Fruit fly (Drosophila melanogaster) whole organism, wandering third instar larva: ENCODE measurements around the gene Xport-B.

Experiments
- Abd-B ChIP-seq: fragments of >200 bp; optimal IDR thresholded peaks from 2 replicates; lab custom pipeline; 2017; ENCODE audit warnings: missing biosample characterization, missing genetic modification characterization
- CG32264 ChIP-seq: fragments of 200-800 bp; sonication (Bioruptor generic); optimal IDR thresholded peaks from 2 replicates; lab custom pipeline; 2016; ENCODE audit warnings: missing biosample characterization, missing genetic modification characterization
- CrebA ChIP-seq: fragments of 200-800 bp; sonication (Bioruptor generic); optimal IDR thresholded peaks from 2 replicates; lab custom pipeline; 2016; ENCODE audit warnings: missing biosample characterization, mild to moderate bottlenecking, missing genetic modification characterization, borderline replicate concordance
- Dif ChIP-seq: fragments of 200-275, 200-300 bp; sonication (Bioruptor generic); optimal IDR thresholded peaks from 2 replicates; lab custom pipeline; 2018; ENCODE audit warnings: missing biosample characterization, missing genetic modification characterization; ENCODE audit not compliant: partially characterized antibody
- GATAd ChIP-seq: sonication (Bioruptor generic); optimal IDR thresholded peaks from 2 replicates; lab custom pipeline; 2016; ENCODE audit warnings: missing biosample characterization, missing genetic modification characterization
- HLH106 ChIP-seq: fragments of 200-800 bp; optimal IDR thresholded peaks from 3 replicates; lab custom pipeline; 2019; ENCODE audit warnings: missing biosample characterization, mild to moderate bottlenecking, missing genetic modification characterization, moderate library complexity
- Hnf4 ChIP-seq: fragments of 200-800 bp; sonication (Bioruptor generic); optimal IDR thresholded peaks from 2 replicates; lab custom pipeline; 2016; ENCODE audit warnings: missing biosample characterization, mild to moderate bottlenecking, missing genetic modification characterization
- Hr78 ChIP-seq: fragments of >200 bp; optimal IDR thresholded peaks from 2 replicates; lab custom pipeline; 2017; ENCODE audit warnings: missing biosample characterization, missing genetic modification characterization
- Jra ChIP-seq: sonication (Bioruptor generic); optimal IDR thresholded peaks from 2 replicates; lab custom pipeline; 2016; ENCODE audit warnings: missing biosample characterization, missing genetic modification characterization
- Mio ChIP-seq: sonication (Bioruptor generic); optimal IDR thresholded peaks from 2 replicates; lab custom pipeline; 2016; ENCODE audit warnings: missing biosample characterization, missing genetic modification characterization
- Myc ChIP-seq: fragments of >200 bp; optimal IDR thresholded peaks from 2 replicates; lab custom pipeline; 2017
- N ChIP-seq: fragments of >200 bp; optimal IDR thresholded peaks from 2 replicates; lab custom pipeline; 2018; ENCODE audit warnings: missing biosample characterization, missing external identifiers, missing genetic modification characterization
- Rel ChIP-seq, 2 experiments: fragments of 200-800 bp; sonication (Bioruptor generic) in 1 of 2; optimal IDR thresholded peaks; 2 replicates in 1 of 2; 3 replicates in 1 of 2; lab custom pipeline; 2016 to 2019; ENCODE audit warnings: mild to moderate bottlenecking in 2 of 2, missing biosample characterization in 2 of 2, missing genetic modification characterization in 2 of 2, moderate library complexity in 1 of 2
- Sp1 ChIP-seq: fragments of 200-800 bp; sonication (Bioruptor generic); optimal IDR thresholded peaks from 3 replicates; lab custom pipeline; 2019; ENCODE audit warnings: missing biosample characterization, mild to moderate bottlenecking, missing genetic modification characterization, moderate library complexity
- Vsx2 ChIP-seq: fragments of 200-300, 225-300 bp; sonication (Bioruptor generic); optimal IDR thresholded peaks from 2 replicates; lab custom pipeline; 2018; ENCODE audit warnings: missing biosample characterization, missing genetic modification characterization; ENCODE audit not compliant: partially characterized antibody
- br ChIP-seq: fragments of 200-800 bp; sonication (Bioruptor generic); optimal IDR thresholded peaks from 2 replicates; lab custom pipeline; 2016; ENCODE audit warnings: missing biosample characterization, missing genetic modification characterization
- brk ChIP-seq: fragments of 200-800 bp; sonication (Bioruptor generic); optimal IDR thresholded peaks from 2 replicates; lab custom pipeline; 2016; ENCODE audit warnings: missing biosample characterization, mild to moderate bottlenecking, missing genetic modification characterization
- dl ChIP-seq, 2 experiments: fragments of 175-275, 200-275 bp in 1 of 2; fragments of 200-275 bp in 1 of 2; sonication (Bioruptor generic); optimal IDR thresholded peaks; lab custom pipeline; 2018; ENCODE audit warnings: mild to moderate bottlenecking in 2 of 2, missing biosample characterization in 2 of 2, missing genetic modification characterization in 2 of 2, moderate library complexity in 2 of 2; ENCODE audit not compliant: partially characterized antibody in 2 of 2, insufficient read depth in 1 of 2
- dmrt93B ChIP-seq: fragments of 200-800 bp; sonication (Bioruptor generic); optimal IDR thresholded peaks from 2 replicates; lab custom pipeline; 2018; ENCODE audit warnings: missing biosample characterization, mild to moderate bottlenecking, missing genetic modification characterization
- dsf ChIP-seq: sonication (Bioruptor generic); optimal IDR thresholded peaks from 2 replicates; lab custom pipeline; 2016; ENCODE audit warnings: missing biosample characterization, missing genetic modification characterization, borderline replicate concordance
- ey ChIP-seq: fragments of 200-800 bp; sonication (Bioruptor generic); optimal IDR thresholded peaks from 2 replicates; lab custom pipeline; 2016; ENCODE audit warnings: missing biosample characterization, missing genetic modification characterization
- foxo ChIP-seq, 2 experiments: fragments of 200-800 bp; sonication (Bioruptor generic); optimal IDR thresholded peaks; 2 replicates in 1 of 2; 3 replicates in 1 of 2; lab custom pipeline; 2016 to 2017; ENCODE audit warnings: missing biosample characterization in 2 of 2, missing genetic modification characterization in 2 of 2
- fru ChIP-seq: fragments of 200-800 bp; sonication (Bioruptor generic); optimal IDR thresholded peaks from 3 replicates; lab custom pipeline; 2016; ENCODE audit warnings: missing biosample characterization, mild to moderate bottlenecking, missing genetic modification characterization
- jim ChIP-seq: fragments of 175-275, 200-325 bp; sonication (Bioruptor generic); optimal IDR thresholded peaks from 2 replicates; lab custom pipeline; 2016; ENCODE audit warnings: missing biosample characterization, mild to moderate bottlenecking, missing genetic modification characterization
- lola ChIP-seq: fragments of >200 bp; optimal IDR thresholded peaks from 2 replicates; lab custom pipeline; 2017; ENCODE audit warnings: missing biosample characterization, missing genetic modification characterization
- pan ChIP-seq: fragments of >200 bp; optimal IDR thresholded peaks from 2 replicates; lab custom pipeline; 2017
- psq ChIP-seq: fragments of 200-800 bp; sonication (Bioruptor generic); optimal IDR thresholded peaks from 3 replicates; lab custom pipeline; 2017; ENCODE audit warnings: missing biosample characterization, mild to moderate bottlenecking, missing genetic modification characterization, moderate library complexity
- rgr ChIP-seq: fragments of 200-800 bp; sonication (Bioruptor generic); optimal IDR thresholded peaks from 3 replicates; lab custom pipeline; 2016; ENCODE audit warnings: missing biosample characterization, mild to moderate bottlenecking, missing genetic modification characterization
- sage ChIP-seq: fragments of 200-800 bp; sonication (Bioruptor generic); optimal IDR thresholded peaks from 2 replicates; lab custom pipeline; 2016; ENCODE audit warnings: missing biosample characterization, mild to moderate bottlenecking, missing genetic modification characterization
- sv ChIP-seq: fragments of 200-800 bp; sonication (Bioruptor generic); optimal IDR thresholded peaks from 3 replicates; lab custom pipeline; 2016; ENCODE audit warnings: missing biosample characterization, missing genetic modification characterization
- usp ChIP-seq: fragments of >200 bp; optimal IDR thresholded peaks from 2 replicates; lab custom pipeline; 2017; ENCODE audit warnings: missing biosample characterization, missing genetic modification characterization

The Xport-B gene

DNA sequence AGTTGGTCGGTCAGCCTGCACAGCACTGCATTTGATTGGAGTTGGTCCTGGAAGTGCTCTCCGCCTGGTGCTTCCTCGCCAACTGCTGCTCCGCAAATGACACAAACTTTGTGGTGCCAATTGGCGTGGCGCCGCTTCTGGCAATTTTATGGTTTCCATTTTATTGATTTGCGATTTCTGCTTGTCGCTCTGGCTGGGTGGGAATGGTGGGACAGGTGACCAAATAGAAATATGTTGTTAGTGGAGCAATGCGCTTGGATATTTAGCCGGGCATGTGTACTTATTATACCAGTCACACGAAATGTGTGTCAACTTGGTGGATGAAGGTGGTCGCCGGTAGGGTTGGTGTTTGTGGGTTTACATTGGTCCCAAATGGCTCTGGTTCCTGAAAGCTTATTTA, at the start of gene Xport-B, which contains the start of gene Xport-A:
TSS of gene Xport-B (minus strand) at position 101 of the 400 bp plus-strand sequence.
TSS of gene Xport-A (minus strand) at position 101 of the 400 bp plus-strand sequence.
- TF ChIP-seq Dif (GFP tag; lab: Kevin White, UChicago) = no peak
- no peak for TF ChIP-seq dl (GFP tag; optimal IDR thresholded peaks at IDR 0.05; lab: Kevin White, UChicago; ENCODE audit: insufficient read depth in 1 of 2, partially characterized antibody in 2 of 2)
- no peak for TF ChIP-seq Myc (lab: Kevin White, UChicago)
- TF ChIP-seq br (GFP tag; lab: Kevin White, UChicago) = no peak
- no peak for TF ChIP-seq lola (GFP tag; lab: Kevin White, UChicago)
- no peak for TF ChIP-seq Hnf4 (GFP tag; lab: Kevin White, UChicago)
- TF ChIP-seq Jra = no peak
- TF ChIP-seq foxo (GFP tag; optimal IDR thresholded peaks at IDR 0.05; lab: Kevin White, UChicago) = no peak
- TF ChIP-seq HLH106 (tag; lab: Kevin White, UChicago) = no peak
- TF ChIP-seq brk (GFP tag; lab: Kevin White, UChicago) = no peak
- TF ChIP-seq Sp1 (GFP tag; lab: Kevin White, UChicago) = no peak

DNA sequence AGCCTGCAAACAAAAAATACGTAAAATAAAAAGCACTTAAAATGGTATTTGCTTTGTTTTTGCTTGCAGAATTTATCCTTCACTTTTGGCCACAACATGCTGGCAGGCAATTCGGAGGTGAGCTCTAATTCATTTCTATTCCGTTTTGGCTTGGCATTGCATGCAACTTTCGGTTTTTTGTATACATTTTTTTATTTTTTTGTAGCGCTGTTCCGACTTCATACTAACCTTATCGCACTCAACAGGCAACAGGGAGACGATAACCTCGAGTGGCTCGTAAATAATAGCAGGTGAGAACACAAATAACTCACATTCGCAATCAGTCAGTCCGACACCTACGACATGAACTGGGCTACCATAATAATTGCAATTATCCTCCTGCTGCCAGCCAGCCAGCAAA, 32.9 kb upstream of the Xport-B start, which contains the start of gene CG4783:
TSS of gene CG4783 (plus strand) at position 301 of the 400 bp plus-strand sequence.
- TF ChIP-seq pan = no peak
- TF ChIP-seq psq (GFP tag; lab: Kevin White, UChicago) = no peak
- TF ChIP-seq dsf = no peak
- TF ChIP-seq Abd-B (GFP tag; lab: Kevin White, UChicago) = no peak
- no peak for TF ChIP-seq Hr78 (GFP tag; lab: Kevin White, UChicago)
- TF ChIP-seq jim (GFP tag; lab: Kevin White, UChicago) = no peak
- no peak for TF ChIP-seq dl (GFP tag; optimal IDR thresholded peaks at IDR 0.05; lab: Kevin White, UChicago; ENCODE audit: insufficient read depth in 1 of 2, partially characterized antibody in 2 of 2)
- no peak for TF ChIP-seq CrebA

DNA sequence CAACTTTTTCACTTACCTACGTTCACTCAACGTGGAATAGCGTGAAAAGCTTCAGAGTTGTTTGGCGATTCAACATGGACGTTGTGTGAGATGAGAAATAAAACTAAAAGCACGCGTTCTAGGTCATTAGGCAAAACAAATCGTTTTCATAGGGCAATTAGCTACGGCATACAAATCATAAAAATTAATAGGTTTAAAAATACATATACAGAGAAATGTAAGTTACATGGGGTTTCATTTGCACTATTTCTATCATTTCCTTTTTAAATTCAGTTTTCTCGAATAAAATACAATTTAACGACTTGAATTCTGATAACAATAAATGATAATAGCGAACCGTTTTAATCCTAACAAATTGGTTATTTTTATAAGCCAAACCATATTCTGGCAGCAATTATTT, 27.1 kb upstream of the Xport-B start, which contains the start of gene CG46042:
TSS of gene CG46042 (minus strand) at position 101 of the 400 bp plus-strand sequence.
- TF ChIP-seq Rel (GFP tag; optimal IDR thresholded peaks at IDR 0.05; lab: Kevin White, UChicago) (no peak), Rel (tag; optimal IDR thresholded peaks at IDR 0.05; lab: Kevin White, UChicago) (no peak), dmrt93B (no peak), Hr78 (GFP tag; lab: Kevin White, UChicago) (no peak), Vsx2 (GFP tag; lab: Kevin White, UChicago) (no peak), CG32264 (GFP tag; lab: Kevin White, UChicago) (no peak), foxo (GFP tag; optimal IDR thresholded peaks at IDR 0.05; lab: Kevin White, UChicago) (no peak), Hnf4 (GFP tag; lab: Kevin White, UChicago) (no peak), sv (no peak), rgr (GFP tag; lab: Kevin White, UChicago) (no peak), Myc (lab: Kevin White, UChicago) (no peak), fru (GFP tag; lab: Kevin White, UChicago) (no peak), jim (GFP tag; lab: Kevin White, UChicago) (no peak)
- TF ChIP-seq, all 38 proteins: peak for 0

DNA sequence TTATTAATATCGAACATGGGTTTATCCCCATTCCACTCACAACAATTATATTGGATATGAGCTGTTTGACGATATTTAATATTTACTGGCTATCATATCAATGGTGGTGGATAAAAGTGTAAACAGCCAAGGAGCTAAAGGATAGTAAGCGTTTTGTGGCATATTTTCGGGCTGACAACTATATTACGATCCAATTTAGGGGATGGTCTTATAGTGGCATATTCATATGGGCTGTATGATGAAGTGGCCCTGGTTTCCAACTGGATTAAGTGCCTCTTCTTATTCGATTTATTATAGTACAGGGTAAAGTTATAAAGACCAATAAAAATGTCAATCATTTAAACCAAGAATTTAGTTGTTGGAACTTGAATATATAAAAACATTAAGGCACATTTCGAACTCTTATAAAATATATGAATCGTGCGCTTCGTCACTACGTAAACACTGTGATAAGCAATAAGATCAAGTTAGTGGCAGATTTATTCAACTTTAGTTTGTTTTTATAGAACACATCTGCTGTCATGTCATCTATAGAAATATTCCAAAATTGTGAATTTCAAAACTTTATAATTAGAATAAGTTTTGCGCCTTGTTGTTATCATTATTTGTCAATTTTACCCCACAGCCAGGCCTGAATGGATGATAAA, 23.9 kb upstream of the Xport-B start:
- TF ChIP-seq Hnf4 (GFP tag; lab: Kevin White, UChicago) (no peak), Dif (GFP tag; lab: Kevin White, UChicago) (no peak), Hr78 (GFP tag; lab: Kevin White, UChicago) (no peak), fru (GFP tag; lab: Kevin White, UChicago) (no peak), usp (GFP tag; lab: Kevin White, UChicago) (no peak), CG32264 (GFP tag; lab: Kevin White, UChicago) (no peak), Rel (GFP tag; optimal IDR thresholded peaks at IDR 0.05; lab: Kevin White, UChicago) (no peak), Rel (tag; optimal IDR thresholded peaks at IDR 0.05; lab: Kevin White, UChicago) (no peak), rgr (GFP tag; lab: Kevin White, UChicago) (no peak), Abd-B (GFP tag; lab: Kevin White, UChicago) (no peak), N (GFP tag; lab: Kevin White, UChicago) (no peak), pan (no peak), sage (GFP tag; lab: Kevin White, UChicago) (no peak), GATAd (GFP tag; lab: Kevin White, UChicago) (no peak), HLH106 (tag; lab: Kevin White, UChicago) (no peak), br (GFP tag; lab: Kevin White, UChicago) (no peak), sv (no peak), ey (GFP tag; lab: Kevin White, UChicago) (no peak), CrebA (no peak), Mio (GFP tag; lab: Kevin White, UChicago) (no peak), jim (GFP tag; lab: Kevin White, UChicago) (no peak)
